Worm (Caenorhabditis elegans) whole organism, L1 larva: ENCODE data around the gene sec-6.

Experiments used
- efl-1 ChIP-seq, 4 experiments: fragments of 150-350 bp; optimal IDR thresholded peaks in 3 of 4; peaks in 1 of 4; 1 replicate in 1 of 4; 2 replicates in 3 of 4; lab custom pipeline; 2014; ENCODE audit warnings: missing biosample characterization in 2 of 4, missing genetic modification characterization in 2 of 4, missing genetic modification reagents in 2 of 4
- irx-1 ChIP-seq: sonication (generic microtip); optimal IDR thresholded peaks from 2 replicates; lab custom pipeline; 2016; ENCODE audit warnings: missing genetic modification characterization, missing compliant biosample characterization

DNA sequence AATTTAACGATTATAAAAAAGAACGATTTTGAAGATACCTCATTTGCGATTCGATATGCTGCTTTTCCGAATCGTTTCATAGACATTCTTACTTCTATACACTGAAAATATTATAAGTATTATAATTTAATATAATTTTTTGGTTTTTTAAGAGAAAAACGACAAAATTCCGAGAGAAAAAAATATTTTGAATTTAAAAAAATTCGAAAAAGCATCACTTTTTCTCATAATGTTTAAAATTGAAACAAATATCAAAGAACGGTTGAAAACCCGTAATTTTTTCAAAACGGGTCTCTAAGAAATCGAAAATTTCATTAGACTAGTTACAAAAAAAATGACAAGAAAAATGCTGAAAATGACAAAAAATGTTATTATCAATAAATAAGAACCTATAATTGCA, 36.2 kb downstream of the sec-6 start, which contains the start of gene pink-1:
- TF ChIP-seq irx-1 (tag; lab: Kevin White, UChicago) (no peak), efl-1 (optimal IDR thresholded peaks at IDR 0.05; lab: Kevin White, UChicago) (no peak), efl-1 (GFP tag; optimal IDR thresholded peaks at IDR 0.05 in 1 of 2; lab: Kevin White, UChicago) (no peak)
